Worm (Caenorhabditis elegans): ENCODE data around the gene M60.7.

The M60.7 gene

DNA sequence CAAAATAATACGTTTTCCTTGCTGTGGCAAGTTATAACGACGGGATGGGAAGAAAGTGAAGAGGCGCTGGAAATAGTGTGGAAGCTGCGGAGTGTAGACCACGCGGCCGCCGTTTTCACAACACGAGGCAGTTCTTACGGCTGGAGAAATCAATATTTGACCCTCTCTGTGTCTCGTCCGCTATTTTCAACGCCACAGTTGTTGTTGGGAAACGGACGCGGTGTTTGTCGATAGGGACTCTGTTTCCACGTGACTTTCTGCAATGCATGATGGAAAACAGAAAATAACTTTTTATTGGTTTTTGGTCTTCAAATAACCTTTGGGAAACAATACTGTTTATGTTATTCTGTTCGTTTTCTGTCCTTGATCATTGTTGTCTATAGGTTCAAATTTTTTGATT is 29.1 kb downstream of the M60.7 start, which contains the start of gene K02A6.3 (continued):
- TF ChIP-seq skn-1 (tag; optimal IDR thresholded peaks at IDR 0.05) (no peak), lin-1 (GFP tag; IDR thresholded peaks at IDR 0.05) (peak; percentile 52; the same call in 1 of the 2 replicates), egl-43 (GFP tag; IDR thresholded peaks at IDR 0.05) (no peak; the same call in 1 of the 2 replicates), ceh-28 (tag; optimal IDR thresholded peaks at IDR 0.05) (peak; percentile 78), nhr-237 (tag; optimal IDR thresholded peaks at IDR 0.05) (no peak), nhr-28 (tag; optimal IDR thresholded peaks at IDR 0.05) (peak; percentile 86), nhr-11 (tag; optimal IDR thresholded peaks at IDR 0.05) (peak; percentile 84), hif-1 (tag; optimal IDR thresholded peaks at IDR 0.05) (peak; percentile 9 to 86), sdz-12 (GFP tag; optimal IDR thresholded peaks at IDR 0.05) (no peak), cey-2 (tag; optimal IDR thresholded peaks at IDR 0.05; ENCODE audit: borderline replicate concordance, insufficient read depth) (no peak), zfp-2 (tag; optimal IDR thresholded peaks at IDR 0.05) (no peak), nhr-48 (tag; optimal IDR thresholded peaks at IDR 0.05) (peak; percentile 85), aha-1 (tag) (peak; percentile 95), daf-8 (GFP tag; IDR thresholded peaks at IDR 0.05) (no peak), hlh-30 (tag; optimal IDR thresholded peaks at IDR 0.05; ENCODE audit: insufficient read depth) (peak; percentile 99), lin-29 (GFP tag; IDR thresholded peaks at IDR 0.05) (no peak), hlh-11 (tag; optimal IDR thresholded peaks at IDR 0.05) (peak; percentile 98), Y5F2A.4 (GFP tag; optimal IDR thresholded peaks at IDR 0.05) (no peak), saeg-2 (GFP tag; IDR thresholded peaks at IDR 0.05) (no peak), nhr-25 (tag; optimal IDR thresholded peaks at IDR 0.05; ENCODE audit: borderline replicate concordance, insufficient read depth) (peak; percentile 12), snpc-4 (tag; optimal IDR thresholded peaks at IDR 0.05) (no peak), madf-5 (GFP tag; IDR thresholded peaks at IDR 0.05) (no peak), ceh-32 (tag; optimal IDR thresholded peaks at IDR 0.05; ENCODE audit: poor library complexity) (no peak), set-16 (GFP tag; IDR thresholded peaks at IDR 0.05) (peak; percentile 40; the same call in 1 of the 2 replicates), madf-9 (GFP tag; conservative IDR thresholded peaks at IDR 0.05) (peak; percentile 62), dmd-8 (GFP tag; IDR thresholded peaks at IDR 0.05) (no peak), F26F4.8 (GFP tag; conservative IDR thresholded peaks at IDR 0.05) (no peak), ces-1 (GFP tag; optimal IDR thresholded peaks at IDR 0.05) (no peak), lim-7 (GFP tag; IDR thresholded peaks at IDR 0.05) (no peak), nhr-76 (tag; optimal IDR thresholded peaks at IDR 0.05) (peak; percentile 63)

DNA sequence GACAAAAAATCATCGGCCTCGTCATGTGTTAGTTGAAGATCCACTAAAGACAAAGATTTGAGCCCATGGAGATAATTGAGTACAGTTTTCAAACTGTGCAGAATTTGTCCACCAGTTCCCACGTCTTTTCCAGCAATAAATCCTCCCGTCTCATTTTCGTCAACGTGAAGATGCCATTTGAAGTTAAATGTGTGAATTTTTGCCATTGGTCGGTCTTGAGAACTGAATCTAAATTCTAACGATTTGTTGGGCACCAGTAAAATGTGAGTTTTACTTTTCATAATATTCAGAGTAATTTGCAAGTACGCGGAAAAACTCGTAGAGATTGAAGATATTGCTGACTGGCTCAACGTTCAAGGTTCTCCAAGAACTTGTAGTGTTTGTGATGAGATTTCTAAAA is 30.4 kb downstream of the M60.7 start:
- no peak for TF ChIP-seq daf-19 (GFP tag; conservative IDR thresholded peaks at IDR 0.05)
- TF ChIP-seq F10B5.3 (tag; optimal IDR thresholded peaks at IDR 0.05), result no peak
- TF ChIP-seq unc-62 (GFP tag; optimal IDR thresholded peaks at IDR 0.05 in 1 of 2), result peak in 1 of 2 experiments; percentile 96
- no peak for TF ChIP-seq unc-62 (tag; optimal IDR thresholded peaks at IDR 0.05)
- TF ChIP-seq aha-1 (tag), result peak; percentile 34
- no peak for TF ChIP-seq zfp-3 (GFP tag; conservative IDR thresholded peaks at IDR 0.05)

DNA sequence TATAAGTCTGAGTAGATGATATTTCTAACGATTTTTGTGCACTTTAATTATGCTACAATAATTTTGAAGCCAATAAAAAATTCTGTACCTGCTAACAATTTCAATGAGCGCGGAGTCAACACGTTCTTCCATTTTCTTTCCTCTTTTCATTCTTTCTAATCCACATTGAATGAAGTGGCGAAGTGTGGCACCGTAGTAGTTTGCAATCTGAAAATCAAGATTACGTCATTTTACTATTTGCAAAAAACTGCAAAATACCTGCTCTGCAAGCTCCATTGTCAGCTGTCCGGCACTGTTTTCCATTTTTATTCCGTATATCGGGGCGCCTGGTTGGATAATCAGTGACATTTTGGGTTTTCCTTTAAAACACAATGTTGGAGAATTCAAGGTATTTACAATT is 31.8 kb downstream of the M60.7 start:
- no peak for TF ChIP-seq mdt-29 (GFP tag; IDR thresholded peaks at IDR 0.05)
- TF ChIP-seq rbr-2 (tag; optimal IDR thresholded peaks at IDR 0.05), result no peak
- TF ChIP-seq lsy-2 (tag; optimal IDR thresholded peaks at IDR 0.05), result no peak
- TF ChIP-seq ZK337.2 (GFP tag; IDR thresholded peaks at IDR 0.05), result no peak
- no peak for TF ChIP-seq nhr-6 (tag; optimal IDR thresholded peaks at IDR 0.05)
- TF ChIP-seq unc-62 (GFP tag; optimal IDR thresholded peaks at IDR 0.05 in 1 of 2), result peak in 1 of 2 experiments; percentile 53
- TF ChIP-seq unc-62 (tag; optimal IDR thresholded peaks at IDR 0.05), result no peak
- TF ChIP-seq madf-9 (GFP tag; conservative IDR thresholded peaks at IDR 0.05), result no peak
- TF ChIP-seq cey-2 (tag; optimal IDR thresholded peaks at IDR 0.05; ENCODE audit: borderline replicate concordance, insufficient read depth), result no peak
- TF ChIP-seq aha-1 (tag), result peak; percentile 81
- no peak for TF ChIP-seq dmd-6 (GFP tag; IDR thresholded peaks at IDR 0.05)
- no peak for TF ChIP-seq lin-29 (GFP tag; IDR thresholded peaks at IDR 0.05)
- TF ChIP-seq nhr-48 (tag; optimal IDR thresholded peaks at IDR 0.05), result no peak
